Worm (Caenorhabditis elegans): Measurements from ENCODE around the gene hot-4.

The hot-4 gene

DNA sequence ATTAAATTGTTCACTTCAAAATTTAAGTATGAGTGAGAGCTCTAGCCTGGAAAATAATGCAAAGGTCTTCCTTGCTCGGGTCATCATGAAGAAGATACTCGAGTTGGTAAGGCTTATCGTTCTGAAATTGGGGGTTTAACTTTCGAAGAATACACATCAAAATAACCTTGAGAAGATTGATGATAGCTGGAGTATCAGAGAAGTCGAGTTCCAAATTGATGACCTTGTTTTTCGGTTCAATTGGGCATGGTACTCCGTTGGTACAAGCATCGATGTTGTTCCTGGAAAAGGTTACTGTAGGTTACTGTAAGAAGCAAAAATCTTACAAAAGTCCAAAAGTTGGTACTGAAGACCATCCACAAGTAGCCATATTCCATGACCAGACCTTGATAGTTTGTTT, 41.0 kb upstream of the hot-4 start:
- TF ChIP-seq mab-5 (tag; optimal IDR thresholded peaks at IDR 0.05) = no peak
- no peak for TF ChIP-seq lin-13 (tag; optimal IDR thresholded peaks at IDR 0.05)
- TF ChIP-seq ztf-11 (tag; optimal IDR thresholded peaks at IDR 0.05) = no peak
- TF ChIP-seq nhr-76 (tag; optimal IDR thresholded peaks at IDR 0.05) = no peak
- no peak for TF ChIP-seq drap-1 (GFP tag; optimal IDR thresholded peaks at IDR 0.05)
- no peak for TF ChIP-seq lsy-2 (tag; optimal IDR thresholded peaks at IDR 0.05)
- TF ChIP-seq ceh-39 (tag; optimal IDR thresholded peaks at IDR 0.05) = no peak
- no peak for TF ChIP-seq ceh-43 (GFP tag; optimal IDR thresholded peaks at IDR 0.05)
- TF ChIP-seq pha-4 (tag; optimal IDR thresholded peaks at IDR 0.05) = no peak
- no peak for TF ChIP-seq ces-1 (GFP tag; optimal IDR thresholded peaks at IDR 0.05)
- no peak for TF ChIP-seq elt-1 (tag; optimal IDR thresholded peaks at IDR 0.05; ENCODE audit: borderline replicate concordance, insufficient read depth)
- TF ChIP-seq nhr-2 (tag; optimal IDR thresholded peaks at IDR 0.05) = no peak
- no peak for TF ChIP-seq mep-1 (tag; optimal IDR thresholded peaks at IDR 0.05)
- TF ChIP-seq flh-1 (GFP tag; optimal IDR thresholded peaks at IDR 0.05) = no peak
- no peak for TF ChIP-seq mls-2 (tag; optimal IDR thresholded peaks at IDR 0.05)
- no peak for TF ChIP-seq tbx-8 (GFP tag; optimal IDR thresholded peaks at IDR 0.05)
- no peak for TF ChIP-seq M03D4.4 (tag; optimal IDR thresholded peaks at IDR 0.05)
- TF ChIP-seq ham-2 (GFP tag; optimal IDR thresholded peaks at IDR 0.05) = no peak

DNA sequence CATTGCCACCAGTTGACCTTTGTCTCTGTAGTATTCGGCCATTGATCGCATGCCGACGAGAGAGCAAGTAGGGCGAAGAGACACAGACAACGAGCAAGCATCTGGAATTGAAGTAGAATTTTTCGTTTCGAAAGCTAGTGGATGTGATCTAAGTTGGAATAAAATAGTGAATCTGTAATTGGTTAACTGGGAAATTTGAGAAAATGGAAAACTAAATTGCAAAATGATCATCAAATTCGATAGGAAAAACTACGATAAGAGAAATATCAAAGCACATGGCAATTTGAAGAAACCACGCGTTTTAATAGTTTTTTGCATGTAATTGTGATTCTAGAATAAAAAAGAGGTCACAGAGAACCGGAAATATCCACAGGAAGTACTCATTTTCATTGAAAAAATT, 40.5 kb upstream of the hot-4 start, which contains the start of gene F42A10.6:
Gene F42A10.6 (minus strand): TSS at position 101 of the 400 bp plus-strand sequence.
- TF ChIP-seq sptf-1 (tag; optimal IDR thresholded peaks at IDR 0.05) (no peak), elt-1 (tag; optimal IDR thresholded peaks at IDR 0.05; ENCODE audit: borderline replicate concordance, insufficient read depth) (no peak), blmp-1 (tag; optimal IDR thresholded peaks at IDR 0.05) (no peak), elt-3 (tag; optimal IDR thresholded peaks at IDR 0.05) (no peak), nhr-76 (tag; optimal IDR thresholded peaks at IDR 0.05) (no peak), snpc-4 (tag; optimal IDR thresholded peaks at IDR 0.05) (no peak), ceh-83 (GFP tag; optimal IDR thresholded peaks at IDR 0.05) (no peak), unc-120 (tag; optimal IDR thresholded peaks at IDR 0.05; ENCODE audit: poor library complexity, severe bottlenecking) (no peak), mab-5 (tag; optimal IDR thresholded peaks at IDR 0.05) (no peak), ceh-43 (GFP tag; optimal IDR thresholded peaks at IDR 0.05) (no peak), lsy-2 (tag; optimal IDR thresholded peaks at IDR 0.05) (no peak), zip-8 (tag; optimal IDR thresholded peaks at IDR 0.05) (no peak), nhr-12 (tag; optimal IDR thresholded peaks at IDR 0.05) (no peak)

DNA sequence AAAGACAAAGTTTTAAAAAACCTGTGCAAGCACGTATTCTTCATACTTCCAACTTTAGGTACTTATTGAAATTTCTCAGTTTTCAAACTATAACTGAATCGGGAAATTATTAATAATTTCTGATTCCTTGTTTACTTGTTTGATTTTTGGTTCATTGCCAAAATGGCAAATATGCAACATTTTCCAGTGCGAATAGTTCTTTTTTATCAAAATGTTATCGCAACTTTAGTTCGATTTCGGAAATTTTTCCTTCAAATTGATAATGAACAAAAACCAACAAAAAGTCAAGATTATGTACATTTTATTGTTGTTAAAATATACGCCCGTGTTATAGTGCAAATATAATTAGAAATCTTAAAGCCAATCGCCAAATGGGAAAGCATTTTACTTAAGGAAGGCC, 39.6 kb upstream of the hot-4 start:
- TF ChIP-seq unc-39 (tag; optimal IDR thresholded peaks at IDR 0.05) (no peak), ztf-11 (tag; optimal IDR thresholded peaks at IDR 0.05) (no peak), ces-1 (GFP tag; optimal IDR thresholded peaks at IDR 0.05) (no peak)

DNA sequence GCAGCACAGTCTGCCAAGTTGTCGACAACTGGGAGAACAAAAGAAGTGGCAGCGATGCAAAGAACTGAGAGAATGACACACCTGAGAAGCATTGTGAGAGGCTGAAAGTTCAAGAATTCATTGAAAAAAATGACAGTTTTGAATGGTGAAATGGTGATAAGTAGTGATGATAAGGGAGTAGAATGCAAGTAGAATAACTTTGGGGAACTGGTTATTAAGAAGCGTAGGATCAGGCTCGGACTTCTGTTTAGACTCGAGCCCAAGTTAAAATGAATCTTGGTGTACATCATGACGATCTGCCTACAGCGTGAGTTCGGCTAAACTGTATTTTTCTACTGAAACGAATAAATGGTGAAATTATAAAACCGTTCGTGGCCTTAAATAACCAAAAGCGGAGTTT, 38.6 kb upstream of the hot-4 start, which contains the start of gene F42A10.7:
Gene F42A10.7 (minus strand): TSS at position 101 of the 400 bp plus-strand sequence.
- TF ChIP-seq blmp-1 (tag; optimal IDR thresholded peaks at IDR 0.05) = no peak
- no peak for TF ChIP-seq elt-1 (tag; optimal IDR thresholded peaks at IDR 0.05; ENCODE audit: borderline replicate concordance, insufficient read depth)
- TF ChIP-seq bed-3 (GFP tag; optimal IDR thresholded peaks at IDR 0.05) = no peak
- no peak for TF ChIP-seq elt-3 (tag; optimal IDR thresholded peaks at IDR 0.05)

DNA sequence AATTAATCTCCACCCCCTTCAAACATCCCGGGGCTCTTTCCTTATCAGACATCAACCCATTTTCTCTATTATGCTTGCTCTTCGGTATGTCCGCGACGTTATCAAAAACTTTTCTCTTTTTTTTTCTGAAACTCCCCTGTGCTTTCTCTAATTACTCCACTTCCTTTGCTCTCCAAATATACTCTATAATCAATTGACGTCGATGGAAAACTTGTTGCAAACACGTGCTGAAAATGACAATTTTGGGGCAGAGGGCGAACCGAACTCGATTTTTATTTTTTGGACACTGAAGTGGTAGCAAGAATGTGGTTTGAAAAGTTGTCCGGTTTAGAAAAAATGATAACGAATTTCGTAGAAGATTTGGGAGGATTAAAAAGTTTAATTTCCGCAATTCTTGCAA, 38.2 kb upstream of the hot-4 start:
- no peak for TF ChIP-seq sptf-1 (tag; optimal IDR thresholded peaks at IDR 0.05)
- TF ChIP-seq flh-1 (GFP tag; optimal IDR thresholded peaks at IDR 0.05) = no peak
- TF ChIP-seq unc-120 (tag; optimal IDR thresholded peaks at IDR 0.05; ENCODE audit: poor library complexity, severe bottlenecking) = no peak
- no peak for TF ChIP-seq lin-13 (tag; optimal IDR thresholded peaks at IDR 0.05)
- TF ChIP-seq pha-4 (tag; optimal IDR thresholded peaks at IDR 0.05) = no peak
- no peak for TF ChIP-seq nhr-12 (tag; optimal IDR thresholded peaks at IDR 0.05)
- TF ChIP-seq bed-3 (GFP tag; optimal IDR thresholded peaks at IDR 0.05) = no peak
- TF ChIP-seq nhr-237 (tag; optimal IDR thresholded peaks at IDR 0.05) = no peak
- no peak for TF ChIP-seq unc-39 (tag; optimal IDR thresholded peaks at IDR 0.05)
- TF ChIP-seq mls-2 (tag; optimal IDR thresholded peaks at IDR 0.05) = no peak
- no peak for TF ChIP-seq hlh-1 (tag; optimal IDR thresholded peaks at IDR 0.05)
- TF ChIP-seq blmp-1 (tag; optimal IDR thresholded peaks at IDR 0.05) = no peak

DNA sequence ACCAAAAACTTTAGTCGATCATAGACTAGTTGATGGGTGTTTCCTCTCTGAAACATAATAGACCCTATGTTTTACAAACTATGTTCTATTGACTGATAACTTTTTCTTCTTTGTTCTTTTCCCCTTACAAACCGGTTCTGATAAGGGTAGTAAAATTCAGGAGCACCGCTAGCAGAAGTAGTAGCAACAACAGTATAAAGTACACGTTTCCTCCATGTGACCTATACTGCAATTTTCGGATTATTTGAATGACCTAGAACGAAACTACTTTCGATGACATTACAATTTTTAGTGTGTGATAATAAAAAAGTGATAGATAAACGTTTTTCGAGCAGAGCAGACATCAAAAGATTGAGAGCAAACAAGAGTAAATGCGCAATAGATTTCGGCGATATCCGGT, 36.9 kb upstream of the hot-4 start:
- TF ChIP-seq unc-62 (GFP tag; optimal IDR thresholded peaks at IDR 0.05) = no peak
- no peak for TF ChIP-seq mab-5 (tag; optimal IDR thresholded peaks at IDR 0.05)
- TF ChIP-seq M03D4.4 (tag; optimal IDR thresholded peaks at IDR 0.05) = no peak
- TF ChIP-seq sptf-1 (tag; optimal IDR thresholded peaks at IDR 0.05) = no peak
- TF ChIP-seq mls-2 (tag; optimal IDR thresholded peaks at IDR 0.05) = no peak
- no peak for TF ChIP-seq elt-3 (tag; optimal IDR thresholded peaks at IDR 0.05)
- TF ChIP-seq hlh-1 (tag; optimal IDR thresholded peaks at IDR 0.05) = no peak
- TF ChIP-seq nhr-237 (tag; optimal IDR thresholded peaks at IDR 0.05) = no peak
- TF ChIP-seq ces-1 (GFP tag; optimal IDR thresholded peaks at IDR 0.05) = no peak
- no peak for TF ChIP-seq sem-2 (GFP tag; optimal IDR thresholded peaks at IDR 0.05)
- no peak for TF ChIP-seq ztf-11 (tag; optimal IDR thresholded peaks at IDR 0.05)
- no peak for TF ChIP-seq nhr-76 (tag; optimal IDR thresholded peaks at IDR 0.05)
- no peak for TF ChIP-seq tbx-8 (GFP tag; optimal IDR thresholded peaks at IDR 0.05)
- no peak for TF ChIP-seq unc-39 (tag; optimal IDR thresholded peaks at IDR 0.05)
- no peak for TF ChIP-seq blmp-1 (tag; optimal IDR thresholded peaks at IDR 0.05)
- TF ChIP-seq ceh-83 (GFP tag; optimal IDR thresholded peaks at IDR 0.05) = no peak
- TF ChIP-seq mep-1 (tag; optimal IDR thresholded peaks at IDR 0.05) = no peak
